Fruit fly (Drosophila melanogaster) whole organism, adult: ENCODE results near the gene CG31797.

Source experiments
- CG11617 ChIP-seq: fragments of 200-800 bp; sonication (Bioruptor generic); optimal IDR thresholded peaks from 2 replicates; lab custom pipeline; 2017; ENCODE audit warnings: mild to moderate bottlenecking, missing biosample characterization, missing genetic modification reagents, missing genetic modification characterization
- CG12768 ChIP-seq: fragments of 200-800 bp; sonication (Bioruptor generic); optimal IDR thresholded peaks from 2 replicates; lab custom pipeline; 2017; ENCODE audit warnings: missing biosample characterization, missing genetic modification characterization, mild to moderate bottlenecking, moderate library complexity, missing genetic modification reagents
- CG14711 ChIP-seq: fragments of 200-800 bp; sonication (Bioruptor generic); optimal IDR thresholded peaks from 2 replicates; lab custom pipeline; 2018; ENCODE audit warnings: missing biosample characterization, mild to moderate bottlenecking, missing genetic modification characterization, moderate library complexity
- CG1620 ChIP-seq: fragments of 200-800 bp; sonication (Bioruptor generic); optimal IDR thresholded peaks from 2 replicates; lab custom pipeline; 2016; ENCODE audit warnings: missing biosample characterization, missing genetic modification characterization
- CG33017 ChIP-seq: fragments of 200-800 bp; sonication (Bioruptor generic); optimal IDR thresholded peaks from 2 replicates; lab custom pipeline; 2018; ENCODE audit warnings: missing biosample characterization, mild to moderate bottlenecking, missing genetic modification characterization, moderate library complexity
- CG5204 ChIP-seq: fragments of 200-800 bp; sonication (Bioruptor generic); optimal IDR thresholded peaks from 2 replicates; lab custom pipeline; 2016; ENCODE audit warnings: missing biosample characterization, missing genetic modification characterization
- CG7045 ChIP-seq: fragments of 200-800 bp; sonication (Bioruptor generic); optimal IDR thresholded peaks from 2 replicates; lab custom pipeline; 2017; ENCODE audit warnings: missing biosample characterization, mild to moderate bottlenecking, missing genetic modification characterization
- CG7101 ChIP-seq: fragments of 200-800 bp; sonication (Bioruptor generic); optimal IDR thresholded peaks from 2 replicates; lab custom pipeline; 2018; ENCODE audit warnings: missing biosample characterization, mild to moderate bottlenecking, missing genetic modification characterization, moderate library complexity
- Clk ChIP-seq: fragments of 200-800 bp; sonication (Bioruptor generic); optimal IDR thresholded peaks from 2 replicates; lab custom pipeline; 2017; ENCODE audit warnings: missing biosample characterization, missing genetic modification characterization
- Crg-1 ChIP-seq: fragments of 200-800 bp; sonication (Bioruptor generic); optimal IDR thresholded peaks from 2 replicates; lab custom pipeline; 2016; ENCODE audit warnings: missing biosample characterization, missing genetic modification characterization
- Hr96 ChIP-seq: fragments of 200-800 bp; sonication (Bioruptor generic); optimal IDR thresholded peaks from 2 replicates; lab custom pipeline; 2016; ENCODE audit warnings: missing biosample characterization, missing genetic modification characterization
- Mnt ChIP-seq: fragments of 200-800 bp; sonication (Bioruptor generic); optimal IDR thresholded peaks from 2 replicates; lab custom pipeline; 2016; ENCODE audit warnings: missing biosample characterization, mild to moderate bottlenecking, missing genetic modification characterization
- bab1 ChIP-seq: fragments of 200-800 bp; sonication (Bioruptor generic); optimal IDR thresholded peaks from 3 replicates; lab custom pipeline; 2019; ENCODE audit warnings: missing biosample characterization, mild to moderate bottlenecking, missing genetic modification characterization, moderate library complexity
- cic ChIP-seq: fragments of 200-800 bp; sonication (Bioruptor generic); optimal IDR thresholded peaks from 2 replicates; lab custom pipeline; 2017; ENCODE audit warnings: missing biosample characterization, mild to moderate bottlenecking, missing genetic modification characterization, moderate library complexity
- cnc ChIP-seq, 2 experiments: fragments of >200 bp; optimal IDR thresholded peaks; 2 replicates each; lab custom pipeline; 2017
- kay ChIP-seq: fragments of 200-800 bp; sonication (Bioruptor generic); peaks from one replicate; lab custom pipeline; 2016; ENCODE audit warnings: missing biosample characterization, missing genetic modification characterization, borderline replicate concordance
- ovo ChIP-seq: fragments of 200-800 bp; sonication (Bioruptor generic); optimal IDR thresholded peaks from 2 replicates; lab custom pipeline; 2016; ENCODE audit warnings: missing biosample characterization, missing genetic modification characterization
- pad ChIP-seq: fragments of 200-800 bp; sonication (Bioruptor generic); optimal IDR thresholded peaks from 3 replicates; lab custom pipeline; 2017; ENCODE audit warnings: missing biosample characterization, missing genetic modification characterization, mild to moderate bottlenecking, moderate library complexity, missing genetic modification reagents
- tj ChIP-seq: fragments of 200-800 bp; sonication (Bioruptor generic); optimal IDR thresholded peaks from 3 replicates; lab custom pipeline; 2017; ENCODE audit warnings: missing biosample characterization, mild to moderate bottlenecking, missing genetic modification characterization, moderate library complexity
- toe ChIP-seq: fragments of 200-800 bp; sonication (Bioruptor generic); optimal IDR thresholded peaks from 2 replicates; lab custom pipeline; 2016; ENCODE audit warnings: missing biosample characterization, missing genetic modification characterization

CG31797 gene

DNA sequence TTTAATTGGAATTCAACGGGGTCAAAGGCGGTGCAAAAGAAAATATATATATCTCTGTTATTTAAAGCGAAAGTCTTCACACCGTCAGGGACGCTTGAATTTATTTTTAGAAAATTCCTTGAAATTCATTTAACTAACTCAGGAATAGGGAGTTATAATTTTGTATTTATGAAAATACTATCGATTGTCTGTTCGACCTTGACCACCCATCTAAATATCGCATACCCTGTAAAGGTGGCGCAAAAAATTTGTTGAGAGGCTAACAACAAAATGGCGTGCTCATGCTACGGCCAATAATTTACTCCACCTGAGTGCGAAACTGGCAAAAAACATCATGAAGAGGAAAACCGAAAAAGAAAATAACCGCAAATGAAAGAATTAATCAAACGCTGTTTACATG is 31.5 kb downstream of the CG31797 start:
- TF ChIP-seq Crg-1 (GFP tag; lab: Kevin White, UChicago) (no peak), ovo (GFP tag; lab: Kevin White, UChicago) (no peak), Hr96 (GFP tag; lab: Kevin White, UChicago) (no peak), Clk (no peak), CG12768 (no peak), Mnt (GFP tag; lab: Kevin White, UChicago) (no peak)

DNA sequence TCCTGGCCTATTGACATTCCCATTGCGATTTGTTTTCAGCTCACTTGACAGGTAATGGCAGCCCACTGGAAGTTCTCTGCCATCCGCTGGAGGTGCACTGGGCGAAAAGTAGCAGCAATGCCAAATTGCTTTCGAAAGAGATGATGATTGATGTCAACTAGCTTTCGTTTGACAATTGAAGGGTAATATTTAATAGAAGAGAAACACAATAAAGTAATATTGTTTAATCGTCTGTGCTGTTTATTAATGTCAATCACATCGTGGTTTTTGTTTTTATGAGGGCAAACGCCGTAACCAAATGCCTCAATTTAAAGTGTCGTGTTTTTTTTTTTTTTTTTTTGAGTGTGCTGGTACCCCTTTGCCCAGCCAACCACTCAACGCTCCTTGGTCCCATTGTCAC is 33.0 kb downstream of the CG31797 start:
- TF ChIP-seq CG14711 (tag; lab: Kevin White, UChicago) (no peak), pad (no peak), CG7045 (GFP tag; lab: Kevin White, UChicago) (no peak), CG1620 (GFP tag; lab: Kevin White, UChicago) (no peak), cic (GFP tag; lab: Kevin White, UChicago) (no peak), tj (no peak), CG33017 (no peak), CG12768 (no peak), Clk (no peak), Mnt (GFP tag; lab: Kevin White, UChicago) (no peak), Hr96 (GFP tag; lab: Kevin White, UChicago) (no peak), kay (GFP tag; lab: Kevin White, UChicago) (no peak), bab1 (GFP tag; lab: Kevin White, UChicago) (no peak)

DNA sequence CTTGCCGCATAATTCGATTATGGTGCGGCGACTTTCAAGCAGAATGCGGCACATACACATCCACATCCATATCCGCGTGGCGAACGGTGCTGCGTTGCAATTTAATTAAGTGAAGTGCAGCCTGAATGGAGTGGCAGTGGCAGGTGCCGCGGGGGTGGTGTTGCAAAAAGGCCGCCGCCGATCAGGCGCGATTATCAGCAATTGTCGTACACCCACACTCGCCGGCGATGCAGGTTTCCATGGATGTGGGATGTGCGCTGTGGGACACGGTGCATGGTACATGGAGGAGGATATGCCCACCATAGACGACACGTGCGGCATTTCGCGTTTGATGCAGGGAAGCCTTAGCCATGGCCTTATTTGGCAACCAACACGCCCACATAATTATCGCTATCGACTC is 34.4 kb downstream of the CG31797 start:
- TF ChIP-seq kay (GFP tag; lab: Kevin White, UChicago) (no peak), Clk (no peak), Crg-1 (GFP tag; lab: Kevin White, UChicago) (no peak), ovo (GFP tag; lab: Kevin White, UChicago) (no peak), CG5204 (no peak), cnc (optimal IDR thresholded peaks at IDR 0.05; lab: Kevin White, UChicago) (no peak), CG11617 (no peak), toe (GFP tag; lab: Kevin White, UChicago) (no peak), CG12768 (no peak), cic (GFP tag; lab: Kevin White, UChicago) (no peak), CG7045 (GFP tag; lab: Kevin White, UChicago) (no peak)

DNA sequence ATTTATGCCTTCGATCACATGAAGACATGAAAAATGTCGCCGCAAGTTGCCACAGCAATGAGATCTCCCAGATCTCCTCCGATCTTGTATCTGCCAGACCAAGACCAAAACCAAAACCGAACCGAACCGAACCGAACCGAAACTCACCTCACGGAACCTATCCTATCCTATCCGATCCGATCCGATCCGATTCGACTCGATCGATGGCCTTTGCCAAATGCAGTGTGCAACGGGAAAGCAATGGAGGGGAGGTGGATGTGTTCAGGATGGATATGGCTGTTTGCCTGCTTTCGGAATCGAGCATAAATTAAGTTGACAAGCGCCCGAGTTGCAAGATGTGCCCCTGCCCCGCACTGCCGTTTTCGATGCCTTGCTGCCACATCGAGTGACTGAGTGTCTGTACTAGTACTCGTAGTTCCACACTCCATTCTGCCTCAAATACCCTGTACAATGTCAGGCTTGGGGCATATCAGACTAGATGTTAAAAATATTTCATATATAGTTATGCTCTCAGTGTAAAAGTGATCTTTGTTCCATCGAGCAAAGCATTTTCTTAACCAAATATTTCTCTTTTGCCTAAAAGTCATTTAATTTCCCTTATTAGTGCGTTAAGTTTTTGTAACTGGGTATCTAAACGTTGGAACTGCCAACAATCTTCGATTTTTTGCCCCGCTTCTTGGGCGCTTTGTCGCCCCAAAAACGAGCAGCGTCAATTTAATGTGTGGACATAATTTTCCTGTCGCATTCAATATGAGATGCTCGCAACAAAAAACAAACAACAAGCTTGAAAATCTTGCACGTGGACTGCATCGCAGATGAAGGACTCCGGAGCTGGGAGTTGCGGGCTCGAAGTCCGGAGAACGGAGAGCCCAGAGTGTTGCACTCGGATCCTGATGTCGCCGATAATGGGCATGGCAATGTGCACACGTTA is 35.8 kb downstream of the CG31797 start:
- TF ChIP-seq CG11617 (no peak), toe (GFP tag; lab: Kevin White, UChicago) (no peak), CG12768 (no peak), CG1620 (GFP tag; lab: Kevin White, UChicago) (no peak), tj (no peak)

DNA sequence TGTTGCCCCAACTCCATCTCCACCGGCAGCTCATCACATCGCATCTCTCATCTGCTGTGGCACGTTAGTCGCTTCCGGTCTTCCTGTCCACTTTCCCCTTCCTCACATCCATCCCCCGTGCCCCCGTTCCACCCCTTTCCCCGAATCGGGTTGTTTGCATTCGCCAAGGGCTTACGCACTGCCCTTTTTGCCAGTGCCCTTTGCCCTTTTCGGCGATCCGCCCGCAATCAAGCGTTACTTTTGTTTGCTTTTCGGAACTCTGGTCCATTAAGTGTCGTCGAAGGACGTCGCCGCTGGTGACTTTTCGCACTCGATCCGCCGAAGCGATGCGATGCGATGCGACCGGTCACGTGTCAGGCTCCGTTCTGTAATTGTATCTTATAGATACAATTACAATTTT is 39.7 kb downstream of the CG31797 start:
- TF ChIP-seq CG1620 (GFP tag; lab: Kevin White, UChicago) = no peak

DNA sequence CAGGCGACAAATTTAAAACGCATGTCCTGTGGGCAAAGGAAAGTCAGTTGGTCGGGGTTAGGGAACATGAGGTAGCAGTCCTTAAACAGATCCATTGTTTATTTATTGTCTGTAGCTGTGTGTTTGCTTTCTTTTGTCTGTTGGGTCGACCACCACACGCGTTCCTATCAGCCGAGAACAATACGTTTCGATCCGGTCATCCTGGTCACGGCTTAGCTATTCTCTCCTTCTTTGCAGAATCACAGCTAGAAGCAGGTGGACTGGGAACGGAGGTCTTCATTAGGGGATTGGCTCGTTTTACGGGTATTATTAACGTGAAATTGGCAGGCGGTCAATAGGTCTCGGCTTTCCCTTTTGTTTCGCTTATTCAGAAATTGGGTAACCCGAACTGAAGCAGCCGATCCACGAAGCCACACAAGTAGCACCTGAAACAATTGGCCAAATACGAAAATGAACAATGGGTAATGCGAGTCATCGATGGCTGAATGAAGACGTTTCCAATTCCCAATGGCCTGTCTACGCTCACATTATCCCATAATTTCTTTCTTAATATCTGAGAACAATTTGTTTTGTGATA is 41.9 kb downstream of the CG31797 start:
- TF ChIP-seq Mnt (GFP tag; lab: Kevin White, UChicago) = no peak
- TF ChIP-seq pad = no peak
- TF ChIP-seq CG33017 = no peak
- no peak for TF ChIP-seq Hr96 (GFP tag; lab: Kevin White, UChicago)
- no peak for TF ChIP-seq CG11617
- no peak for TF ChIP-seq CG7101 (tag; lab: Kevin White, UChicago)
- TF ChIP-seq cnc (optimal IDR thresholded peaks at IDR 0.05; lab: Kevin White, UChicago) = no peak
- no peak for TF ChIP-seq ovo (GFP tag; lab: Kevin White, UChicago)
- no peak for TF ChIP-seq toe (GFP tag; lab: Kevin White, UChicago)
- TF ChIP-seq Clk = no peak
- no peak for TF ChIP-seq CG12768
- TF ChIP-seq cic (GFP tag; lab: Kevin White, UChicago) = no peak
- TF ChIP-seq CG5204 = no peak
- TF ChIP-seq kay (GFP tag; lab: Kevin White, UChicago) = no peak
- TF ChIP-seq CG7045 (GFP tag; lab: Kevin White, UChicago) = no peak
- no peak for TF ChIP-seq tj
- TF ChIP-seq CG1620 (GFP tag; lab: Kevin White, UChicago) = no peak

DNA sequence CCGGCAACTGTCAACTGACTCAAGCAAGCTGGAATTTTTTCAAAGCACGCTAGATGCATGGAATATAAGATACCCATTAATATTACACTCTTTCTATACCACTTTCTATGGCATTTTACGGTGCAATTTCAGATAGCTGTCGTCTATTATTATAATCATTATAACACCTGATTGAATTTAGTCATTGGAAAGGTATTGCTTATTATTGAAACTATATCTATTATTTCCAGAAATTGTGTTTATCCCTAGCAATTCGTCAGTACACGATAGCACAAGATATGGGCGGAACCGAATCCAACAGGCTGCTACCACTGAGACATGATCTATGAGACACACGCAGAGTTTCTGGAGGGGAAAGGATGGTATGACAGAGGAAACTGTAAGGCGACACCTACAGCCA is 42.6 kb downstream of the CG31797 start:
- TF ChIP-seq cic (GFP tag; lab: Kevin White, UChicago) (no peak), CG7045 (GFP tag; lab: Kevin White, UChicago) (no peak), Hr96 (GFP tag; lab: Kevin White, UChicago) (no peak), pad (no peak), cnc (optimal IDR thresholded peaks at IDR 0.05; lab: Kevin White, UChicago) (no peak), CG12768 (no peak), Mnt (GFP tag; lab: Kevin White, UChicago) (no peak), toe (GFP tag; lab: Kevin White, UChicago) (no peak), CG33017 (no peak), Clk (no peak), CG11617 (no peak), tj (no peak), Crg-1 (GFP tag; lab: Kevin White, UChicago) (no peak), CG5204 (no peak), bab1 (GFP tag; lab: Kevin White, UChicago) (no peak), CG14711 (tag; lab: Kevin White, UChicago) (no peak), CG7101 (tag; lab: Kevin White, UChicago) (no peak), kay (GFP tag; lab: Kevin White, UChicago) (no peak), ovo (GFP tag; lab: Kevin White, UChicago) (no peak)
